Fruit fly (Drosophila melanogaster) whole organism, wandering third instar larva: ENCODE measurements around the gene Tom.

Source experiments
- Abd-B ChIP-seq: fragments of >200 bp; optimal IDR thresholded peaks from 2 replicates; lab custom pipeline; 2017; ENCODE audit warnings: missing biosample characterization, missing genetic modification characterization
- Hr78 ChIP-seq: fragments of >200 bp; optimal IDR thresholded peaks from 2 replicates; lab custom pipeline; 2017; ENCODE audit warnings: missing biosample characterization, missing genetic modification characterization
- Mio ChIP-seq: sonication (Bioruptor generic); optimal IDR thresholded peaks from 2 replicates; lab custom pipeline; 2016; ENCODE audit warnings: missing biosample characterization, missing genetic modification characterization
- Vsx2 ChIP-seq: fragments of 200-300, 225-300 bp; sonication (Bioruptor generic); optimal IDR thresholded peaks from 2 replicates; lab custom pipeline; 2018; ENCODE audit warnings: missing biosample characterization, missing genetic modification characterization; ENCODE audit not compliant: partially characterized antibody
- jim ChIP-seq: fragments of 175-275, 200-325 bp; sonication (Bioruptor generic); optimal IDR thresholded peaks from 2 replicates; lab custom pipeline; 2016; ENCODE audit warnings: missing biosample characterization, mild to moderate bottlenecking, missing genetic modification characterization
- pan ChIP-seq: fragments of >200 bp; optimal IDR thresholded peaks from 2 replicates; lab custom pipeline; 2017
- usp ChIP-seq: fragments of >200 bp; optimal IDR thresholded peaks from 2 replicates; lab custom pipeline; 2017; ENCODE audit warnings: missing biosample characterization, missing genetic modification characterization

DNA sequence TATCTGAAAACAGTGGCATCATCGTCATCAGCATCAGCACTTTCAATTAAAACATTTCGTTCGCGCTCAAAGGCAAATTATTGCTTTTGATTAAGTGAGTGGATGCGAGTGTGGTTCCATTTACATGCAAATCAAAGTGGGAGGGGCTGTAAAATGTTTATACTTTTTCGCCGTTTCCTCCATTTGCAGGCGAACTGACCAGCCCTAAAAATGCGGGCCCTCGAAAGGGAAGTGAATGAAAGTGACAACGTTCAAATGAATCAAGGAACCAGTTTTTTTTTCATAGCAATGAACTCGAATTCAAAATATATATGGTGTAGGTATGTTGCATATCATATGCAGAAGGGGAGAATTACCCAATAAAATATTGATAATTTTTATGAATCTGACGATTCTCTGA, 41.5 kb downstream of the Tom start:
- TF ChIP-seq Abd-B (GFP tag; lab: Kevin White, UChicago) (no peak), Mio (no peak), Vsx2 (GFP tag; lab: Kevin White, UChicago) (no peak), jim (GFP tag; lab: Kevin White, UChicago) (no peak), pan (lab: Kevin White, UChicago) (no peak), Hr78 (GFP tag; lab: Kevin White, UChicago) (no peak), usp (GFP tag; lab: Kevin White, UChicago) (no peak)
